Worm (Caenorhabditis elegans): ENCODE results near the gene hyl-1.
A peak's percentile ranks its signal among the peaks of the same experiment; 100 is the strongest.

The hyl-1 gene

DNA sequence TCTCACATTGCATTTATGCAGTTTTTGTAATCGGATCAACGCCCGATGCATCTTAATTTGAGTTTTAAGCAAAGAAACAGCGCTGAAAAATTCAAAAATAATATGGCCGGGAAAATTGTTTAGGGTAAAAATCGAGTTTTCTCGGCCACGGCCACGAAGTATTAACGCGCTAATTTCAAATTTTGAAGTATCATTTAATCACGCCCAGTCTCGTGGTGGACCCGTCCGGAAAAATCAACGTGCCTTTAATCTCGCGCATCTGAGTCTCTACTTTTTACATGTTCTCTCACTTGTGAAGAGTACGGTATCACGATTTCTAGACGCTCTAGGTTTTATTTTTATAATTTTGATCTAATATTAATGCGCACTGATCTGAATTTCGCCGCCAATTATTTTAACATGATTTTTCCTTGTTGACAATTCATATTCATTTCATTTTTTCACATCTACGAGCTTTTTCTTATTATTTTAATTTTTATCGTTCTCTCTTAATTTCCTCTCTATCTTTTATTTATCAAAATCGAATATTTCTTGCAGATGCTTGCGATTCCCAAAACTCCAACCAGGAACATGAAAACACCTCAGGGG is 40.1 kb upstream of the hyl-1 start, which contains the start of the genes acdh-13 and mesp-1 (continued):
- no peak for TF ChIP-seq egl-27 (tag; optimal IDR thresholded peaks at IDR 0.05)
- TF ChIP-seq sup-37 (GFP tag; optimal IDR thresholded peaks at IDR 0.05) = no peak
- TF ChIP-seq elt-2 (tag; optimal IDR thresholded peaks at IDR 0.05) = peak; percentile 20
- TF ChIP-seq C04F5.9 (tag; optimal IDR thresholded peaks at IDR 0.05) = no peak
- peak; percentile 8 for TF ChIP-seq F16B12.6 (tag; optimal IDR thresholded peaks at IDR 0.05)
- peak in 1 of 6 experiments; percentile 27 for TF ChIP-seq elt-3 (tag; optimal IDR thresholded peaks at IDR 0.05)
- TF ChIP-seq sox-4 (tag; optimal IDR thresholded peaks at IDR 0.05) = peak; percentile 19
- TF ChIP-seq aly-2 (tag; optimal IDR thresholded peaks at IDR 0.05) = no peak
- TF ChIP-seq isw-1 (GFP tag; IDR thresholded peaks at IDR 0.05) = no peak
- TF ChIP-seq ztf-4 (tag; optimal IDR thresholded peaks at IDR 0.05) = no peak
- TF ChIP-seq vab-15 (tag; optimal IDR thresholded peaks at IDR 0.05) = no peak
- peak; percentile 64 for TF ChIP-seq pax-3 (tag; optimal IDR thresholded peaks at IDR 0.05)
- TF ChIP-seq nhr-237 (tag; optimal IDR thresholded peaks at IDR 0.05) = no peak
- no peak for TF ChIP-seq hlh-17 (GFP tag; optimal IDR thresholded peaks at IDR 0.05; ENCODE audit: borderline replicate concordance)
- no peak for TF ChIP-seq nhr-77 (tag; optimal IDR thresholded peaks at IDR 0.05)
- TF ChIP-seq lin-35 (GFP tag; optimal IDR thresholded peaks at IDR 0.05) = peak; percentile 92 to 94
- no peak for TF ChIP-seq mab-9 (GFP tag; IDR thresholded peaks at IDR 0.05)
- no peak for TF ChIP-seq hlh-4 (tag; optimal IDR thresholded peaks at IDR 0.05)
- TF ChIP-seq pqm-1 (tag; optimal IDR thresholded peaks at IDR 0.05) = no peak
- no peak for TF ChIP-seq nhr-84 (tag; optimal IDR thresholded peaks at IDR 0.05)
- peak; percentile 39 for TF ChIP-seq mep-1 (tag; optimal IDR thresholded peaks at IDR 0.05)
- no peak for TF ChIP-seq fos-1 (tag; optimal IDR thresholded peaks at IDR 0.05)
- peak; percentile 43 to 66 for TF ChIP-seq lsy-2 (tag; optimal IDR thresholded peaks at IDR 0.05)
- TF ChIP-seq unc-130 (tag; optimal IDR thresholded peaks at IDR 0.05) = no peak
- peak; percentile 88 to 93 (median 91) for TF ChIP-seq dpl-1 (GFP tag; optimal IDR thresholded peaks at IDR 0.05)
- no peak for TF ChIP-seq lin-15B (tag; optimal IDR thresholded peaks at IDR 0.05)
- no peak for TF ChIP-seq hpl-2 (GFP tag; optimal IDR thresholded peaks at IDR 0.05)
- TF ChIP-seq ceh-8 (GFP tag; optimal IDR thresholded peaks at IDR 0.05) = no peak
- TF ChIP-seq C16A3.4 (tag; optimal IDR thresholded peaks at IDR 0.05) = peak; percentile 10
- no peak for TF ChIP-seq ceh-63 (GFP tag; optimal IDR thresholded peaks at IDR 0.05)
- no peak for TF ChIP-seq jun-1 (tag; optimal IDR thresholded peaks at IDR 0.05)
- TF ChIP-seq nhr-12 (tag; optimal IDR thresholded peaks at IDR 0.05) = no peak
- TF ChIP-seq ces-1 (GFP tag; optimal IDR thresholded peaks at IDR 0.05) = no peak
- TF ChIP-seq nhr-11 (tag; optimal IDR thresholded peaks at IDR 0.05) = no peak
- no peak for TF ChIP-seq fkh-10 (GFP tag; optimal IDR thresholded peaks at IDR 0.05)
- TF ChIP-seq snpc-4 (tag; optimal IDR thresholded peaks at IDR 0.05) = peak; percentile 20
- TF ChIP-seq xbp-1 (tag; optimal IDR thresholded peaks at IDR 0.05) = peak; percentile 35
- no peak for TF ChIP-seq sptf-1 (tag; optimal IDR thresholded peaks at IDR 0.05)
- TF ChIP-seq nhr-20 (tag; optimal IDR thresholded peaks at IDR 0.05) = peak; percentile 53
- TF ChIP-seq skn-1 (tag; optimal IDR thresholded peaks at IDR 0.05) = peak; percentile 31
- peak; percentile 62 for TF ChIP-seq nhr-85 (tag)
- peak; percentile 58 for TF ChIP-seq tbx-2 (tag; optimal IDR thresholded peaks at IDR 0.05)
- TF ChIP-seq nhr-71 (tag; optimal IDR thresholded peaks at IDR 0.05) = peak; percentile 67
- TF ChIP-seq snu-23 (GFP tag; optimal IDR thresholded peaks at IDR 0.05) = peak; percentile 64
- no peak for TF ChIP-seq pag-3 (tag; optimal IDR thresholded peaks at IDR 0.05; ENCODE audit: borderline replicate concordance, insufficient read depth)
- no peak for TF ChIP-seq nhr-76 (tag; optimal IDR thresholded peaks at IDR 0.05)
- TF ChIP-seq swsn-7 (tag; optimal IDR thresholded peaks at IDR 0.05) = peak; percentile 43
- no peak for TF ChIP-seq zip-4 (GFP tag; optimal IDR thresholded peaks at IDR 0.05)
- peak; percentile 3 for TF ChIP-seq lin-13 (GFP tag; optimal IDR thresholded peaks at IDR 0.05)
- TF ChIP-seq nhr-47 (tag; optimal IDR thresholded peaks at IDR 0.05) = peak; percentile 70
- no peak for TF ChIP-seq ama-1 (optimal IDR thresholded peaks at IDR 0.05)
- peak; percentile 69 for TF ChIP-seq irx-1 (tag; optimal IDR thresholded peaks at IDR 0.05)
- TF ChIP-seq efl-1 (optimal IDR thresholded peaks at IDR 0.05) = peak; percentile 92 to 93
- peak; percentile 92 to 99 for TF ChIP-seq efl-1 (GFP tag; optimal IDR thresholded peaks at IDR 0.05 in 1 of 2)
